Fruit fly (Drosophila melanogaster) Kc167 (cell line): ENCODE measurements around the gene CG9497.

Source experiments
- Myc ChIP-seq: fragments of >200 bp; optimal IDR thresholded peaks from 2 replicates; lab custom pipeline; 2017; ENCODE audit warnings: missing external identifiers
- Sin3A ChIP-seq: fragments of >200 bp; optimal IDR thresholded peaks from 2 replicates; lab custom pipeline; 2018; ENCODE audit warnings: missing external identifiers
- h ChIP-seq: fragments of >200 bp; optimal IDR thresholded peaks from 3 replicates; lab custom pipeline; 2018; ENCODE audit warnings: missing external identifiers
- insv ChIP-seq: fragments of >200 bp; optimal IDR thresholded peaks from 3 replicates; lab custom pipeline; 2018; ENCODE audit warnings: missing external identifiers
- psq ChIP-seq: fragments of >200 bp; optimal IDR thresholded peaks from 2 replicates; lab custom pipeline; 2017; ENCODE audit warnings: missing external identifiers

DNA sequence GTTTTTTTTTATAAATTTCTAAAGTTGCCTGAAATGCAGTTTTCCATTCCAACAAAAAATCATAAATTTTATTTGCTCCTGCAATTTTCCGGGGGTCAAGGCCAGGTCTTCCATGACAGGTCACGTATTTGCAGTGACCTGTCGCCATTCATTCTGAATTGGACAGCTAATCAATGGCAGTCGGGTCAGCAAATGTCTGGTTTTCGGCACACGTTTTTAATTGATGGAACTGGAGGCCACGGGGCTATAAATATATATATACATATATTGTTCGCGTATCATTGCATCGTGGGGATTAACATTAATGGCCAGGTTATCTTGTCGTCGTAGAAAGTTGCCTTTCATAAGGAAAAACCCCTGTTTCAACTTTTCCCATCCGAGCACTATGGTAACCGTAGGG is 38.8 kb upstream of the CG9497 start:
- no peak for TF ChIP-seq Sin3A (lab: Kevin White, UChicago)
- TF ChIP-seq psq (lab: Kevin White, UChicago), result no peak
- TF ChIP-seq Myc, result no peak
- TF ChIP-seq insv (lab: Kevin White, UChicago), result no peak
- TF ChIP-seq h (lab: Kevin White, UChicago), result no peak
